Fruit fly (Drosophila melanogaster) whole organism, embryonic: ENCODE data around the gene CG10252.

Experiments
- ATbp ChIP-seq: fragments of 200-800 bp; sonication (Bioruptor generic); optimal IDR thresholded peaks from 2 replicates; lab custom pipeline; 2017; ENCODE audit warnings: missing biosample characterization, mild to moderate bottlenecking, missing genetic modification characterization, missing genetic modification reagents
- CG10209 ChIP-seq: fragments of 200-800 bp; sonication (Bioruptor generic); optimal IDR thresholded peaks from 3 replicates; lab custom pipeline; 2017; ENCODE audit warnings: missing biosample characterization, mild to moderate bottlenecking, missing genetic modification characterization, missing genetic modification reagents
- CG1024 ChIP-seq: fragments of 200-800 bp; sonication (Bioruptor generic); IDR thresholded peaks from 2 replicates; pipeline ENCODE4 v1.3.6; 2022; ENCODE audit warnings: missing biosample characterization, missing genetic modification characterization
- CG10321 ChIP-seq: fragments of 200-800 bp; sonication (Bioruptor generic); IDR thresholded peaks from 2 replicates; pipeline ENCODE4 v1.3.6; 2022; ENCODE audit warnings: missing biosample characterization, missing genetic modification characterization
- CG10979 ChIP-seq: fragments of 200-800 bp; sonication (Bioruptor generic); optimal IDR thresholded peaks from 2 replicates; lab custom pipeline; 2018; ENCODE audit warnings: missing biosample characterization, mild to moderate bottlenecking, missing genetic modification characterization, moderate library complexity
- CG12219 ChIP-seq: fragments of 200-800 bp; sonication (Bioruptor generic); optimal IDR thresholded peaks from 3 replicates; lab custom pipeline; 2018; ENCODE audit warnings: missing biosample characterization, mild to moderate bottlenecking, missing genetic modification characterization
- CG14667 ChIP-seq: fragments of 200-800 bp; sonication (Bioruptor generic); IDR thresholded peaks from 2 replicates; pipeline ENCODE4 v1.3.6; 2022; ENCODE audit warnings: missing biosample characterization, missing genetic modification characterization
- CG15696 ChIP-seq: fragments of 200-800 bp; sonication (Bioruptor generic); optimal IDR thresholded peaks from 2 replicates; lab custom pipeline; 2019; ENCODE audit warnings: missing biosample characterization, mild to moderate bottlenecking, missing genetic modification characterization, moderate library complexity
- CG17361 ChIP-seq: fragments of 200-800 bp; sonication (Bioruptor generic); IDR thresholded peaks from 3 replicates; pipeline ENCODE4 v1.3.6; 2022; ENCODE audit warnings: missing biosample characterization, missing genetic modification characterization
- CG17385 ChIP-seq: fragments of 200-800 bp; sonication (Bioruptor generic); optimal IDR thresholded peaks from 3 replicates; lab custom pipeline; 2018; ENCODE audit warnings: missing biosample characterization, mild to moderate bottlenecking, missing genetic modification characterization
- CG17802 ChIP-seq: fragments of 200-800 bp; sonication (Bioruptor generic); optimal IDR thresholded peaks from 2 replicates; lab custom pipeline; 2018; ENCODE audit warnings: missing biosample characterization, mild to moderate bottlenecking, missing genetic modification characterization, moderate library complexity
- CG18262 ChIP-seq: fragments of 200-800 bp; optimal IDR thresholded peaks from 3 replicates; lab custom pipeline; 2019; ENCODE audit warnings: missing biosample characterization, mild to moderate bottlenecking, missing genetic modification characterization, moderate library complexity
- CG2116 ChIP-seq: fragments of 200-800 bp; sonication (Bioruptor generic); optimal IDR thresholded peaks from 3 replicates; lab custom pipeline; 2018; ENCODE audit warnings: missing biosample characterization, mild to moderate bottlenecking, missing genetic modification characterization
- CG2129 ChIP-seq: fragments of 200-800 bp; sonication (Bioruptor generic); IDR thresholded peaks from 2 replicates; pipeline ENCODE4 v1.3.6; 2022; ENCODE audit warnings: missing biosample characterization, missing genetic modification characterization; ENCODE audit not compliant: partially characterized antibody
- CG31365 ChIP-seq: fragments of 200-800 bp; sonication (Bioruptor generic); optimal IDR thresholded peaks from 2 replicates; lab custom pipeline; 2018; ENCODE audit warnings: missing biosample characterization, mild to moderate bottlenecking, missing genetic modification characterization
- CG3726 ChIP-seq: fragments of 200-800 bp; sonication (Bioruptor generic); IDR thresholded peaks from 3 replicates; pipeline ENCODE4, ENCODE4 v1.3.6; 2022; ENCODE audit warnings: missing biosample characterization, missing genetic modification characterization
- CG3847 ChIP-seq: fragments of 200-800 bp; sonication (Bioruptor generic); IDR thresholded peaks from 2 replicates; pipeline ENCODE4 v1.3.6; 2022; ENCODE audit warnings: missing biosample characterization, missing genetic modification characterization
- CG7839 ChIP-seq: fragments of 200-800 bp; sonication (Bioruptor generic); optimal IDR thresholded peaks from 3 replicates; lab custom pipeline; 2018; ENCODE audit warnings: missing biosample characterization, mild to moderate bottlenecking, missing genetic modification characterization, moderate library complexity
- CG9215 ChIP-seq: fragments of 200-800 bp; sonication (Bioruptor generic); IDR thresholded peaks from 2 replicates; pipeline ENCODE4 v1.3.6; 2022; ENCODE audit warnings: missing biosample characterization, missing genetic modification characterization
- CG9727 ChIP-seq: fragments of 200-800 bp; sonication (Bioruptor generic); optimal IDR thresholded peaks from 3 replicates; lab custom pipeline; 2017; ENCODE audit warnings: missing biosample characterization, mild to moderate bottlenecking, missing genetic modification characterization
- Dad ChIP-seq: fragments of 200-800 bp; sonication (Bioruptor generic); optimal IDR thresholded peaks from 3 replicates; lab custom pipeline; 2016; ENCODE audit warnings: missing biosample characterization, missing genetic modification characterization
- Lpt ChIP-seq: fragments of >200 bp; optimal IDR thresholded peaks from 2 replicates; lab custom pipeline; 2018; ENCODE audit warnings: missing biosample characterization, missing genetic modification characterization
- Nf-YA ChIP-seq: fragments of 200-800 bp; sonication (Bioruptor generic); IDR thresholded peaks from 2 replicates; pipeline ENCODE4 v1.3.6; 2022; ENCODE audit warnings: missing biosample characterization, missing genetic modification characterization
- Oli ChIP-seq: fragments of 200-800 bp; sonication (Bioruptor generic); optimal IDR thresholded peaks from 2 replicates; lab custom pipeline; 2018; ENCODE audit warnings: missing biosample characterization, mild to moderate bottlenecking, missing genetic modification characterization, moderate library complexity
- PHDP ChIP-seq: fragments of 200-800 bp; sonication (Bioruptor generic); optimal IDR thresholded peaks from 3 replicates; lab custom pipeline; 2018; ENCODE audit warnings: missing biosample characterization, mild to moderate bottlenecking, missing genetic modification characterization, moderate library complexity
- Ravus ChIP-seq: fragments of 200-800 bp; sonication (Bioruptor generic); IDR thresholded peaks from 2 replicates; pipeline ENCODE4 v1.3.6; 2022; ENCODE audit warnings: missing biosample characterization, missing genetic modification characterization
- Sox102F ChIP-seq: fragments of 200-800 bp; sonication (Bioruptor generic); optimal IDR thresholded peaks from 2 replicates; lab custom pipeline; 2018; ENCODE audit warnings: missing biosample characterization, mild to moderate bottlenecking, missing genetic modification characterization, moderate library complexity
- ato ChIP-seq: fragments of 200-800 bp; sonication (Bioruptor generic); IDR thresholded peaks from 2 replicates; pipeline ENCODE4 v1.3.6; 2022; ENCODE audit warnings: missing biosample characterization, missing genetic modification characterization; ENCODE audit not compliant: partially characterized antibody
- az2 ChIP-seq: fragments of 200-800 bp; sonication (Bioruptor generic); optimal IDR thresholded peaks from 3 replicates; lab custom pipeline; 2016; ENCODE audit warnings: missing biosample characterization, missing genetic modification characterization
- cato ChIP-seq: fragments of 200-800 bp; sonication (Bioruptor generic); optimal IDR thresholded peaks from 2 replicates; lab custom pipeline; 2016; ENCODE audit warnings: missing biosample characterization, missing genetic modification characterization, borderline replicate concordance
- ewg ChIP-seq: fragments of 200-800 bp; sonication (Bioruptor generic); optimal IDR thresholded peaks from 3 replicates; lab custom pipeline; 2017; ENCODE audit warnings: mild to moderate bottlenecking, missing biosample characterization, missing genetic modification reagents, missing genetic modification characterization
- fd3F ChIP-seq: fragments of 200-800 bp; sonication (Bioruptor generic); optimal IDR thresholded peaks from 2 replicates; lab custom pipeline; 2018; ENCODE audit warnings: missing biosample characterization, mild to moderate bottlenecking, missing genetic modification characterization, moderate library complexity
- fd96Cb ChIP-seq: fragments of 200-800 bp; sonication (Bioruptor generic); optimal IDR thresholded peaks from 2 replicates; lab custom pipeline; 2018; ENCODE audit warnings: missing biosample characterization, mild to moderate bottlenecking, missing genetic modification characterization, moderate library complexity
- gcm ChIP-seq: fragments of 200-800 bp; sonication (Bioruptor generic); optimal IDR thresholded peaks from 2 replicates; lab custom pipeline; 2019; ENCODE audit warnings: missing biosample characterization, mild to moderate bottlenecking, missing genetic modification characterization, moderate library complexity
- ham ChIP-seq: fragments of 200-800 bp; sonication (Bioruptor generic); IDR thresholded peaks from 2 replicates; pipeline ENCODE4 v1.3.6; 2022; ENCODE audit warnings: missing biosample characterization, missing genetic modification characterization
- hbn ChIP-seq: fragments of 200-800 bp; sonication (Bioruptor generic); IDR thresholded peaks from 2 replicates; pipeline ENCODE4 v1.3.6; 2022; ENCODE audit warnings: missing biosample characterization, missing genetic modification characterization; ENCODE audit not compliant: partially characterized antibody
- hth ChIP-seq: fragments of >200 bp; optimal IDR thresholded peaks from 2 replicates; lab custom pipeline; 2017; ENCODE audit warnings: inconsistent platforms
- kay ChIP-seq: fragments of 200-800 bp; sonication (Bioruptor generic); optimal IDR thresholded peaks from 2 replicates; lab custom pipeline; 2016; ENCODE audit warnings: missing biosample characterization, missing genetic modification characterization
- nmo ChIP-seq: fragments of 200-800 bp; sonication (Bioruptor generic); optimal IDR thresholded peaks from 2 replicates; lab custom pipeline; 2018; ENCODE audit warnings: missing biosample characterization, mild to moderate bottlenecking, missing genetic modification characterization, moderate library complexity
- nom ChIP-seq: fragments of 200-800 bp; sonication (Bioruptor generic); optimal IDR thresholded peaks from 2 replicates; lab custom pipeline; 2017; ENCODE audit warnings: missing biosample characterization, missing genetic modification characterization, mild to moderate bottlenecking, moderate library complexity, missing genetic modification reagents
- psq ChIP-seq: fragments of 200-800 bp; sonication (Bioruptor generic); optimal IDR thresholded peaks from 2 replicates; lab custom pipeline; 2017; ENCODE audit warnings: missing biosample characterization, missing genetic modification characterization
- scrt ChIP-seq: fragments of 200-800 bp; sonication (Bioruptor generic); optimal IDR thresholded peaks from 2 replicates; lab custom pipeline; 2018; ENCODE audit warnings: missing biosample characterization, mild to moderate bottlenecking, missing genetic modification characterization, moderate library complexity
- shn ChIP-seq: fragments of 200-800 bp; sonication (Bioruptor generic); optimal IDR thresholded peaks from 3 replicates; lab custom pipeline; 2016; ENCODE audit warnings: missing biosample characterization, missing genetic modification characterization
- sr ChIP-seq: fragments of 200-800 bp; sonication (Bioruptor generic); IDR thresholded peaks from 3 replicates; pipeline ENCODE4 v1.3.6; 2022; ENCODE audit warnings: missing biosample characterization, missing genetic modification characterization
- sug ChIP-seq: fragments of 200-800 bp; optimal IDR thresholded peaks from 2 replicates; lab custom pipeline; 2019; ENCODE audit warnings: missing biosample characterization, mild to moderate bottlenecking, missing genetic modification characterization, moderate library complexity
- trem ChIP-seq: fragments of 200-800 bp; optimal IDR thresholded peaks from 3 replicates; lab custom pipeline; 2019; ENCODE audit warnings: missing biosample characterization, mild to moderate bottlenecking, missing genetic modification characterization, moderate library complexity
- vvl ChIP-seq: fragments of 200-800 bp; sonication (Bioruptor generic); IDR thresholded peaks from 2 replicates; pipeline ENCODE4 v1.3.6; 2022; ENCODE audit warnings: missing biosample characterization, missing genetic modification characterization

Gene CG10252

dm6 chr3R:23659598-23659997 is 36.4 kb downstream of the CG10252 start (continued):
- TF ChIP-seq CG10979 (tag; lab: Kevin White, UChicago) (peak; percentile 41), nmo (peak; percentile 10), ham (no peak), PHDP (tag; lab: Kevin White, UChicago) (peak; percentile 17), fd96Cb (peak; percentile 8), CG18262 (tag; lab: Kevin White, UChicago) (peak; percentile 32), Sox102F (peak; percentile 65), CG17361 (GFP tag; lab: Robert Waterston, UW) (0 out of 3 replicates have a peak, but pooled peaks have one; percentile 20)

dm6 chr3R:23658948-23659347 is 37.1 kb downstream of the CG10252 start:
- TF ChIP-seq Oli = no peak
- no peak for TF ChIP-seq CG9727
- TF ChIP-seq Ravus (GFP tag; lab: Robert Waterston, UW) = no peak
- no peak for TF ChIP-seq ewg (GFP tag; lab: Kevin White, UChicago)
- no peak for TF ChIP-seq nom (GFP tag; lab: Kevin White, UChicago)
- TF ChIP-seq kay (GFP tag; lab: Kevin White, UChicago) = no peak
- no peak for TF ChIP-seq hbn (GFP tag; lab: Robert Waterston, UW)
- TF ChIP-seq CG9215 = no peak
- no peak for TF ChIP-seq scrt
- TF ChIP-seq CG17802 (tag; lab: Kevin White, UChicago) = no peak
- TF ChIP-seq fd3F = no peak
- no peak for TF ChIP-seq CG1024 (GFP tag; lab: Robert Waterston, UW)
- no peak for TF ChIP-seq CG10321 (GFP tag; lab: Robert Waterston, UW)
- TF ChIP-seq CG2116 (GFP tag; lab: Kevin White, UChicago) = no peak
- TF ChIP-seq cato = no peak
- no peak for TF ChIP-seq CG10209 (GFP tag; lab: Kevin White, UChicago)
- no peak for TF ChIP-seq CG7839 (tag; lab: Kevin White, UChicago)
- TF ChIP-seq Dad (GFP tag; lab: Kevin White, UChicago) = no peak

dm6 chr3R:23657357-23658318 is 38.4 kb downstream of the CG10252 start:
- TF ChIP-seq vvl (GFP tag; lab: Robert Waterston, UW) = peak; percentile 13; the same call in 1 of the 2 replicates
- TF ChIP-seq sug (tag; lab: Kevin White, UChicago) = peak; percentile 78
- no peak for TF ChIP-seq CG14667 (GFP tag; lab: Robert Waterston, UW)
- TF ChIP-seq trem (tag; lab: Kevin White, UChicago) = peak; percentile 11
- TF ChIP-seq hth (lab: Kevin White, UChicago) = no peak
- 0 out of 2 replicates have a peak, but pooled peaks have one; percentile 4 for TF ChIP-seq CG3847 (GFP tag; lab: Robert Waterston, UW)
- no peak for TF ChIP-seq az2 (GFP tag; lab: Kevin White, UChicago)
- TF ChIP-seq CG17385 (GFP tag; lab: Kevin White, UChicago) = peak; percentile 65
- TF ChIP-seq shn = peak; percentile 66
- no peak for TF ChIP-seq CG3726 (GFP tag; lab: Robert Waterston, UW)
- TF ChIP-seq Lpt (GFP tag; lab: Kevin White, UChicago) = no peak
- TF ChIP-seq CG7839 (tag; lab: Kevin White, UChicago) = peak; percentile 33
- peak; percentile 89 for TF ChIP-seq ATbp (GFP tag; lab: Kevin White, UChicago)
- TF ChIP-seq ato (GFP tag; lab: Robert Waterston, UW) = no peak
- peak; percentile 52 for TF ChIP-seq CG12219
- TF ChIP-seq CG15696 (tag; lab: Kevin White, UChicago) = peak; percentile 97
- peak; percentile 52 for TF ChIP-seq CG31365 (tag; lab: Kevin White, UChicago)
- TF ChIP-seq sr (GFP tag; lab: Robert Waterston, UW) = no peak; the same call in 2 of the 3 replicates
- no peak for TF ChIP-seq CG2129
- peak; percentile 47 for TF ChIP-seq psq (GFP tag; lab: Kevin White, UChicago)
- TF ChIP-seq gcm (GFP tag; lab: Kevin White, UChicago) = peak; percentile 73
- TF ChIP-seq Nf-YA (GFP tag; lab: Robert Waterston, UW) = no peak
